Fruit fly (Drosophila melanogaster) whole organism, pupa: Measurements from ENCODE around the gene Ccp84Ae.

Experiments
- CG8301 ChIP-seq: fragments of 200-800 bp; sonication (Bioruptor generic); optimal IDR thresholded peaks from 2 replicates; lab custom pipeline; 2018; ENCODE audit warnings: missing biosample characterization, mild to moderate bottlenecking, missing genetic modification characterization
- EcR ChIP-seq: fragments of 200-800 bp; sonication (Bioruptor generic); optimal IDR thresholded peaks from 3 replicates; lab custom pipeline; 2019; ENCODE audit warnings: missing biosample characterization, missing genetic modification characterization, mild to moderate bottlenecking, moderate library complexity, missing genetic modification reagents
- Pif1A ChIP-seq: fragments of 200-800 bp; sonication (Bioruptor generic); optimal IDR thresholded peaks from 3 replicates; lab custom pipeline; 2016; ENCODE audit warnings: missing biosample characterization, missing genetic modification characterization

DNA sequence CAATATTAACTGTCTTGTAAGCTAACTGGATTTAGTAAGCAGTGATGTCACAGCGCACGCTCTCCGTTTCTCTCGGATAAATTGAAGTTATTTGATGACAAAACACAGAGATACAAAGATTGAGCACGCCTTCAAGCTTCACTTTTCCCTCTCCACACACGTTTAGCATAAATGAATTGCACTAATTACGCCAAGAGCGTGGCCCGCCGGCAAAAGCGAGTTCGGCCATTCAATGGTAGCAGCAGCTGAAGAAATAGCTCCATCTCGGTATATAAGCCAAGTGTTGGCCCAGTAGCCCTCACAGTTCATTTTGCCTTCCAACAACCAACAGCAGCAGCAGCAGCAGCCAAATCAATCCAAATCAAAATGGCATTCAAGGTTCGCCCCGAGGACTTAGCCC, 874 bp upstream of the Ccp84Ae start, which contains the start of gene Ccp84Ad:
- TF ChIP-seq EcR (GFP tag; lab: Kevin White, UChicago) (no peak), CG8301 (tag; lab: Kevin White, UChicago) (no peak), Pif1A (no peak)
